Worm (Caenorhabditis elegans) whole organism, L4 larva: ENCODE data around the gene nas-9.

Experiments
- T20F7.1 ChIP-seq: fragments of 200-800 bp; sonication (Bioruptor generic); optimal IDR thresholded peaks from 2 replicates; lab custom pipeline; 2018; ENCODE audit warnings: mild to moderate bottlenecking, missing genetic modification characterization, missing compliant biosample characterization
- ZK337.2 ChIP-seq: fragments of 200-800 bp; sonication (Bioruptor generic); IDR thresholded peaks from 2 replicates; pipeline ENCODE4 v1.3.6; 2022; ENCODE audit warnings: missing genetic modification reagents, missing genetic modification characterization, missing compliant biosample characterization
- daf-8 ChIP-seq: fragments of 200-800 bp; sonication (Bioruptor generic); IDR thresholded peaks from 2 replicates; pipeline ENCODE4 v1.3.6; 2022; ENCODE audit warnings: missing genetic modification characterization, missing compliant biosample characterization
- duxl-1 ChIP-seq: sonication (generic microtip); optimal IDR thresholded peaks from 2 replicates; lab custom pipeline; 2016; ENCODE audit warnings: mild to moderate bottlenecking, missing genetic modification characterization, moderate library complexity, missing compliant biosample characterization; ENCODE audit not compliant: poor library complexity
- fos-1 ChIP-seq: fragments of 150-350 bp; optimal IDR thresholded peaks from 2 replicates; lab custom pipeline; 2014; ENCODE audit warnings: missing biosample characterization, missing genetic modification characterization
- lir-3 ChIP-seq: sonication (generic microtip); optimal IDR thresholded peaks from 2 replicates; lab custom pipeline; 2016; ENCODE audit warnings: mild to moderate bottlenecking, missing genetic modification characterization, missing compliant biosample characterization
- madf-9 ChIP-seq: fragments of 200-800 bp; sonication (Bioruptor generic); conservative IDR thresholded peaks from 2 replicates; pipeline ENCODE4 v1.3.6; 2022; ENCODE audit warnings: missing genetic modification reagents, missing genetic modification characterization, missing compliant biosample characterization
- nhr-111 ChIP-seq: fragments of 200-800 bp; sonication (Bioruptor generic); optimal IDR thresholded peaks from 2 replicates; lab custom pipeline; 2018; ENCODE audit warnings: mild to moderate bottlenecking, missing genetic modification characterization, missing compliant biosample characterization
- nhr-48 ChIP-seq: sonication (generic microtip); optimal IDR thresholded peaks from 2 replicates; lab custom pipeline; 2016; ENCODE audit warnings: mild to moderate bottlenecking, missing genetic modification characterization, missing compliant biosample characterization
- nhr-6 ChIP-seq: fragments of 150-350 bp; optimal IDR thresholded peaks from 2 replicates; lab custom pipeline; 2014; ENCODE audit warnings: missing biosample characterization, missing genetic modification characterization
- saeg-2 ChIP-seq: fragments of 200-800 bp; sonication (Bioruptor generic); IDR thresholded peaks from 2 replicates; pipeline ENCODE4 v1.3.6; 2022; ENCODE audit warnings: missing genetic modification reagents, missing genetic modification characterization, missing compliant biosample characterization

Gene nas-9

DNA sequence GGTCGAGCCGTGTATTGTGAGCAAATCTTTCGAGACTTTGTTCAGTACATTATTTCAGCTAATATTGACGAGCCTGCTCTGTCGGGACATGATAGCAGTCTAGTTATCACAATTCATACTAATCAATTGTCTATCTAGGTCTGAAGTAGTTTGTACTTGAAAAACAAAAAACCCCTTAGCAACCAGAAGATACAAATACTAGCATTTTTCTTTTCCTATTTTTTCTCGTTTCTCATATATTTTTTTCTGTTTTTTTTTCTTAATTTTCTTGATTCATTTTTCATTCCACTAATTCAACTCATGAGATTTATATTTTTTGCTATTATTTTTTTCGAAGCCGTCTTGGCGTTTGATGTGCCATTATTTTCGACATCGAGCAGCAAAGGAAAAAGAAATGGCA is 52.6 kb downstream of the nas-9 start, which contains the start of gene R02F11.9:
TSS of gene R02F11.9 (plus strand) at position 301 of the 400 bp plus-strand sequence.
- no peak for TF ChIP-seq lir-3 (tag; lab: Kevin White, UChicago)
- TF ChIP-seq T20F7.1 (GFP tag; lab: Kevin White, UChicago): no peak
- TF ChIP-seq saeg-2: no peak
- TF ChIP-seq fos-1 (tag; lab: Kevin White, UChicago): no peak
- no peak for TF ChIP-seq ZK337.2
- no peak for TF ChIP-seq nhr-6 (tag; lab: Kevin White, UChicago)
- TF ChIP-seq daf-8 (GFP tag; lab: Robert Waterston, UW): no peak
- no peak for TF ChIP-seq nhr-111
- TF ChIP-seq nhr-48: no peak
- no peak for TF ChIP-seq duxl-1 (tag; lab: Kevin White, UChicago)
- TF ChIP-seq madf-9 (GFP tag; lab: Robert Waterston, UW): no peak
